Worm (Caenorhabditis elegans) whole organism, midembryonic: ENCODE data around the gene F08D12.3.
A peak's percentile ranks its signal among the peaks of the same experiment; 100 is the strongest.

Source experiments
- T22C8.4 ChIP-seq: fragments of 200-800 bp; sonication (Bioruptor generic); IDR thresholded peaks from 2 replicates; pipeline ENCODE4 v1.3.6; 2022; ENCODE audit warnings: missing genetic modification characterization, missing compliant biosample characterization
- cog-1 ChIP-seq: sonication (generic microtip); optimal IDR thresholded peaks from 2 replicates; lab custom pipeline; 2016; ENCODE audit warnings: missing genetic modification characterization, missing compliant biosample characterization
- flt-1 ChIP-seq: fragments of 200-800 bp; sonication (Bioruptor generic); IDR thresholded peaks from 2 replicates; pipeline ENCODE4 v1.3.6; 2022; ENCODE audit warnings: missing genetic modification characterization, missing compliant biosample characterization
- klf-2 ChIP-seq: fragments of 200-800 bp; sonication (Bioruptor generic); conservative IDR thresholded peaks from 2 replicates; pipeline ENCODE4 v1.3.6; 2022; ENCODE audit warnings: missing genetic modification reagents, missing genetic modification characterization, missing compliant biosample characterization
- med-1 ChIP-seq: sonication (generic microtip); optimal IDR thresholded peaks from 2 replicates; lab custom pipeline; 2017; ENCODE audit warnings: missing genetic modification characterization, mild to moderate bottlenecking, missing compliant biosample characterization, antibody characterized with exemption, missing genetic modification reagents; ENCODE audit not compliant: insufficient read depth
- ref-1 ChIP-seq: fragments of 200-800 bp; sonication (Bioruptor generic); conservative IDR thresholded peaks from 2 replicates; pipeline ENCODE4 v1.3.6; 2022; ENCODE audit warnings: missing genetic modification reagents, missing genetic modification characterization, missing compliant biosample characterization
- tab-1 ChIP-seq: fragments of 200-800 bp; sonication (Bioruptor generic); IDR thresholded peaks from 2 replicates; pipeline ENCODE4 v1.3.6; 2022; ENCODE audit warnings: missing genetic modification characterization, missing compliant biosample characterization
- ztf-23 ChIP-seq: fragments of 200-800 bp; sonication (Bioruptor generic); IDR thresholded peaks from 2 replicates; pipeline ENCODE4 v1.3.6; 2022; ENCODE audit warnings: missing genetic modification reagents, missing genetic modification characterization, missing compliant biosample characterization
- ztf-29 ChIP-seq: fragments of 200-800 bp; sonication (Bioruptor generic); IDR thresholded peaks from 2 replicates; pipeline ENCODE4 v1.3.6; 2022; ENCODE audit warnings: missing genetic modification reagents, missing genetic modification characterization, missing compliant biosample characterization

F08D12.3 gene

ce11 chrII:2781355-2781754, 2.0 kb downstream of the F08D12.3 start, which contains the start of gene F08D12.2:
Gene F08D12.2, plus strand, starts transcription at chrII:2781655.
- TF ChIP-seq ztf-29 (no peak), klf-2 (GFP tag; lab: Robert Waterston, UW) (no peak), ztf-23 (GFP tag; lab: Robert Waterston, UW) (no peak), flt-1 (GFP tag; lab: Robert Waterston, UW) (no peak), cog-1 (tag; lab: Kevin White, UChicago) (no peak), ref-1 (GFP tag; lab: Robert Waterston, UW) (no peak), med-1 (no peak), T22C8.4 (GFP tag; lab: Robert Waterston, UW) (no peak), tab-1 (no peak)

- TF ChIP-seq ref-1 (GFP tag; lab: Robert Waterston, UW) (no peak), klf-2 (GFP tag; lab: Robert Waterston, UW) (no peak), cog-1 (tag; lab: Kevin White, UChicago) (no peak), med-1 (no peak), tab-1 (no peak), ztf-23 (GFP tag; lab: Robert Waterston, UW) (no peak), ztf-29 (no peak), T22C8.4 (GFP tag; lab: Robert Waterston, UW) (no peak), flt-1 (GFP tag; lab: Robert Waterston, UW) (no peak)
Measured at ce11 chrII:2783380-2783779, 4.0 kb downstream of the F08D12.3 start.

ce11 chrII:2785787-2786186, 6.4 kb downstream of the F08D12.3 start:
- TF ChIP-seq med-1 (no peak), klf-2 (GFP tag; lab: Robert Waterston, UW) (no peak), ztf-23 (GFP tag; lab: Robert Waterston, UW) (no peak), flt-1 (GFP tag; lab: Robert Waterston, UW) (no peak), T22C8.4 (GFP tag; lab: Robert Waterston, UW) (no peak), cog-1 (tag; lab: Kevin White, UChicago) (no peak), ref-1 (GFP tag; lab: Robert Waterston, UW) (no peak), tab-1 (no peak), ztf-29 (no peak)

ce11 chrII:2787031-2787512, 7.7 kb downstream of the F08D12.3 start, which contains the start of the genes F08D12.12 and srpa-72:
Gene F08D12.12, minus strand, starts transcription at chrII:2787081.
Gene srpa-72, plus strand, starts transcription at chrII:2787481.
- no peak for TF ChIP-seq cog-1 (tag; lab: Kevin White, UChicago)
- TF ChIP-seq T22C8.4 (GFP tag; lab: Robert Waterston, UW), result no peak
- no peak; the same call in 1 of the 2 replicates for TF ChIP-seq ztf-29
- no peak for TF ChIP-seq klf-2 (GFP tag; lab: Robert Waterston, UW)

- TF ChIP-seq cog-1 (tag; lab: Kevin White, UChicago), result no peak
- no peak for TF ChIP-seq klf-2 (GFP tag; lab: Robert Waterston, UW)
- TF ChIP-seq ztf-23 (GFP tag; lab: Robert Waterston, UW), result no peak
- TF ChIP-seq flt-1 (GFP tag; lab: Robert Waterston, UW), result no peak
- no peak for TF ChIP-seq ztf-29
Measured at ce11 chrII:2787849-2788248, 8.5 kb downstream of the F08D12.3 start.

ce11 chrII:2791693-2792092, 12.3 kb downstream of the F08D12.3 start:
- TF ChIP-seq ref-1 (GFP tag; lab: Robert Waterston, UW) (no peak), flt-1 (GFP tag; lab: Robert Waterston, UW) (no peak), med-1 (no peak), ztf-29 (no peak), klf-2 (GFP tag; lab: Robert Waterston, UW) (no peak)

- TF ChIP-seq tab-1, result no peak
- no peak for TF ChIP-seq ztf-29
- TF ChIP-seq ztf-23 (GFP tag; lab: Robert Waterston, UW), result no peak
- TF ChIP-seq klf-2 (GFP tag; lab: Robert Waterston, UW), result no peak
- no peak for TF ChIP-seq flt-1 (GFP tag; lab: Robert Waterston, UW)
- no peak for TF ChIP-seq cog-1 (tag; lab: Kevin White, UChicago)
- no peak for TF ChIP-seq med-1
- no peak for TF ChIP-seq ref-1 (GFP tag; lab: Robert Waterston, UW)
- TF ChIP-seq T22C8.4 (GFP tag; lab: Robert Waterston, UW), result no peak
Measured at ce11 chrII:2795413-2795812, 16.1 kb downstream of the F08D12.3 start.

- TF ChIP-seq cog-1 (tag; lab: Kevin White, UChicago) (no peak), flt-1 (GFP tag; lab: Robert Waterston, UW) (no peak), ref-1 (GFP tag; lab: Robert Waterston, UW) (no peak), T22C8.4 (GFP tag; lab: Robert Waterston, UW) (no peak), klf-2 (GFP tag; lab: Robert Waterston, UW) (no peak), tab-1 (no peak)
Measured at ce11 chrII:2796431-2796830, 17.1 kb downstream of the F08D12.3 start.

- TF ChIP-seq T22C8.4 (GFP tag; lab: Robert Waterston, UW), result no peak
- no peak for TF ChIP-seq ztf-29
Measured at ce11 chrII:2797951-2798350, 18.6 kb downstream of the F08D12.3 start.

ce11 chrII:2800550-2801233, 21.3 kb downstream of the F08D12.3 start, which contains the start of gene nhr-119:
Gene nhr-119, minus strand, starts transcription at chrII:2800600.
- no peak for TF ChIP-seq ztf-29
- peak; percentile 10 for TF ChIP-seq cog-1 (tag; lab: Kevin White, UChicago)
